Fruit fly (Drosophila melanogaster) whole organism, embryonic: Measurements from ENCODE around the gene ZnT77C.
A peak's percentile ranks its signal among the peaks of the same experiment; 100 is the strongest.

ENCODE experiments used
- Ada2b ChIP-seq: fragments of 200-800 bp; sonication (Bioruptor generic); IDR thresholded peaks from 2 replicates; pipeline ENCODE4 v1.3.6; 2022; ENCODE audit warnings: missing biosample characterization, missing genetic modification characterization
- Atf-2 ChIP-seq: fragments of 200-800 bp; sonication (Bioruptor generic); optimal IDR thresholded peaks from 2 replicates; lab custom pipeline; 2016; ENCODE audit warnings: missing biosample characterization, missing genetic modification characterization
- Atf6 ChIP-seq: fragments of 200-800 bp; sonication (Bioruptor generic); IDR thresholded peaks from 2 replicates; pipeline ENCODE4 v1.3.6; 2022; ENCODE audit warnings: missing biosample characterization, missing genetic modification characterization
- CG10274 ChIP-seq: fragments of 200-800 bp; sonication (Bioruptor generic); optimal IDR thresholded peaks from 3 replicates; lab custom pipeline; 2017; ENCODE audit warnings: missing biosample characterization, mild to moderate bottlenecking, missing genetic modification characterization
- CG10321 ChIP-seq: fragments of 200-800 bp; sonication (Bioruptor generic); IDR thresholded peaks from 2 replicates; pipeline ENCODE4 v1.3.6; 2022; ENCODE audit warnings: missing biosample characterization, missing genetic modification characterization
- CG11398 ChIP-seq: fragments of 200-800 bp; sonication (Bioruptor generic); optimal IDR thresholded peaks from 2 replicates; lab custom pipeline; 2016; ENCODE audit warnings: missing biosample characterization, missing genetic modification characterization
- CG12155 ChIP-seq: fragments of 200-800 bp; sonication (Bioruptor generic); optimal IDR thresholded peaks from 3 replicates; lab custom pipeline; 2016; ENCODE audit warnings: missing biosample characterization, missing genetic modification characterization
- CG15696 ChIP-seq: fragments of 200-800 bp; sonication (Bioruptor generic); optimal IDR thresholded peaks from 2 replicates; lab custom pipeline; 2019; ENCODE audit warnings: missing biosample characterization, mild to moderate bottlenecking, missing genetic modification characterization, moderate library complexity
- CG1602 ChIP-seq: fragments of 200-800 bp; sonication (Bioruptor generic); optimal IDR thresholded peaks from 3 replicates; lab custom pipeline; 2016; ENCODE audit warnings: missing biosample characterization, missing genetic modification characterization
- CG17802 ChIP-seq: fragments of 200-800 bp; sonication (Bioruptor generic); optimal IDR thresholded peaks from 2 replicates; lab custom pipeline; 2018; ENCODE audit warnings: missing biosample characterization, mild to moderate bottlenecking, missing genetic modification characterization, moderate library complexity
- CG2129 ChIP-seq: fragments of 200-800 bp; sonication (Bioruptor generic); IDR thresholded peaks from 2 replicates; pipeline ENCODE4 v1.3.6; 2022; ENCODE audit warnings: missing biosample characterization, missing genetic modification characterization; ENCODE audit not compliant: partially characterized antibody
- CG30020 ChIP-seq: fragments of 200-800 bp; optimal IDR thresholded peaks from 2 replicates; lab custom pipeline; 2019; ENCODE audit warnings: missing biosample characterization, mild to moderate bottlenecking, missing genetic modification characterization, moderate library complexity
- CG4820 ChIP-seq: fragments of 200-800 bp; sonication (Bioruptor generic); optimal IDR thresholded peaks from 3 replicates; lab custom pipeline; 2016; ENCODE audit warnings: missing biosample characterization, missing genetic modification characterization
- CG8944 ChIP-seq: fragments of 200-800 bp; sonication (Bioruptor generic); optimal IDR thresholded peaks from 3 replicates; lab custom pipeline; 2016; ENCODE audit warnings: missing biosample characterization, missing genetic modification characterization
- CG9609 ChIP-seq: fragments of 200-800 bp; sonication (Bioruptor generic); optimal IDR thresholded peaks from 3 replicates; lab custom pipeline; 2016; ENCODE audit warnings: missing biosample characterization, missing genetic modification characterization
- CoRest ChIP-seq: fragments of 200-800 bp; sonication (Bioruptor generic); optimal IDR thresholded peaks from 3 replicates; lab custom pipeline; 2018; ENCODE audit warnings: missing biosample characterization, mild to moderate bottlenecking, missing genetic modification characterization, moderate library complexity
- D19B ChIP-seq: fragments of 200-800 bp; sonication (Bioruptor generic); optimal IDR thresholded peaks from 2 replicates; lab custom pipeline; 2017; ENCODE audit warnings: missing biosample characterization, mild to moderate bottlenecking, missing genetic modification characterization
- Dip2 ChIP-seq: fragments of 200-800 bp; sonication (Bioruptor generic); IDR thresholded peaks from 2 replicates; pipeline ENCODE4 v1.3.6; 2022; ENCODE audit warnings: missing biosample characterization, missing genetic modification characterization
- Dll ChIP-seq: fragments of 200-800 bp; sonication (Bioruptor generic); IDR thresholded peaks from 4 replicates; pipeline ENCODE4 v1.3.6; 2022; ENCODE audit warnings: missing biosample characterization, missing genetic modification characterization; ENCODE audit not compliant: partially characterized antibody
- Dref ChIP-seq: fragments of 200-800 bp; sonication (Bioruptor generic); IDR thresholded peaks from 2 replicates; pipeline ENCODE4 v1.3.6; 2022; ENCODE audit warnings: missing biosample characterization, missing genetic modification characterization
- E2f2 ChIP-seq: fragments of 200-800 bp; sonication (Bioruptor generic); IDR thresholded peaks from 2 replicates; pipeline ENCODE4 v1.3.6; 2022; ENCODE audit warnings: missing biosample characterization, missing genetic modification characterization
- Hey ChIP-seq: fragments of 200-800 bp; sonication (Bioruptor generic); optimal IDR thresholded peaks from 3 replicates; lab custom pipeline; 2018; ENCODE audit warnings: missing biosample characterization, mild to moderate bottlenecking, missing genetic modification characterization
- Hsf ChIP-seq: fragments of 200-800 bp; sonication (Bioruptor generic); optimal IDR thresholded peaks from 3 replicates; lab custom pipeline; 2016; ENCODE audit warnings: missing biosample characterization, missing genetic modification characterization
- Med ChIP-seq: fragments of 200-800 bp; sonication (Bioruptor generic); peaks from one replicate; lab custom pipeline; 2016; ENCODE audit warnings: missing biosample characterization, missing genetic modification characterization, mild to moderate bottlenecking, inconsistent platforms, moderate library complexity
- Mrtf ChIP-seq: fragments of 200-800 bp; sonication (Bioruptor generic); IDR thresholded peaks from 3 replicates; pipeline ENCODE4 v1.3.6; 2022; ENCODE audit warnings: missing biosample characterization, missing genetic modification characterization
- Myb ChIP-seq: fragments of 200-800 bp; sonication (Bioruptor generic); optimal IDR thresholded peaks from 2 replicates; lab custom pipeline; 2016; ENCODE audit warnings: missing biosample characterization, missing genetic modification characterization
- Oaz ChIP-seq: fragments of 200-800 bp; sonication (Bioruptor generic); IDR thresholded peaks from 2 replicates; pipeline ENCODE4 v1.3.6; 2022; ENCODE audit warnings: missing biosample characterization, missing genetic modification characterization
- Six4 ChIP-seq: fragments of 200-800 bp; sonication (Bioruptor generic); optimal IDR thresholded peaks from 2 replicates; lab custom pipeline; 2016; ENCODE audit warnings: missing biosample characterization, missing genetic modification characterization
- Spps ChIP-seq: fragments of 200-800 bp; sonication (Bioruptor generic); optimal IDR thresholded peaks from 2 replicates; lab custom pipeline; 2018; ENCODE audit warnings: missing biosample characterization, mild to moderate bottlenecking, missing genetic modification characterization
- Sry-δ ChIP-seq: fragments of 200-800 bp; sonication (Bioruptor generic); optimal IDR thresholded peaks from 2 replicates; lab custom pipeline; 2016; ENCODE audit warnings: missing biosample characterization, missing genetic modification characterization
- Usf ChIP-seq: fragments of 200-800 bp; sonication (Bioruptor generic); optimal IDR thresholded peaks from 2 replicates; lab custom pipeline; 2017; ENCODE audit warnings: missing genotype, missing biosample characterization, missing genetic modification characterization
- Xbp1 ChIP-seq: fragments of 200-800 bp; sonication (Bioruptor generic); optimal IDR thresholded peaks from 3 replicates; lab custom pipeline; 2016; ENCODE audit warnings: missing biosample characterization, mild to moderate bottlenecking, missing genetic modification characterization
- ase ChIP-seq: fragments of 200-800 bp; sonication (Bioruptor generic); IDR thresholded peaks from 3 replicates; pipeline ENCODE4 v1.3.6; 2022; ENCODE audit warnings: missing biosample characterization, missing genetic modification characterization
- bab2 ChIP-seq: fragments of 200-800 bp; sonication (Bioruptor generic); optimal IDR thresholded peaks from 2 replicates; lab custom pipeline; 2016; ENCODE audit warnings: missing biosample characterization, missing genetic modification characterization
- br ChIP-seq: fragments of >200 bp; optimal IDR thresholded peaks from 2 replicates; lab custom pipeline; 2017
- cato ChIP-seq: fragments of 200-800 bp; sonication (Bioruptor generic); optimal IDR thresholded peaks from 2 replicates; lab custom pipeline; 2016; ENCODE audit warnings: missing biosample characterization, missing genetic modification characterization, borderline replicate concordance
- da ChIP-seq: fragments of 200-800 bp; sonication (Bioruptor generic); optimal IDR thresholded peaks from 2 replicates; lab custom pipeline; 2016; ENCODE audit warnings: missing biosample characterization, missing genetic modification characterization
- dmrt11E ChIP-seq: fragments of 200-800 bp; sonication (Bioruptor generic); optimal IDR thresholded peaks from 3 replicates; lab custom pipeline; 2018; ENCODE audit warnings: missing biosample characterization, mild to moderate bottlenecking, missing genetic modification characterization, moderate library complexity
- exex ChIP-seq: fragments of 200-800 bp; sonication (Bioruptor generic); optimal IDR thresholded peaks from 4 replicates; lab custom pipeline; 2018; ENCODE audit warnings: missing biosample characterization, mild to moderate bottlenecking, missing genetic modification characterization, moderate library complexity
- eyg ChIP-seq: fragments of 200-800 bp; sonication (Bioruptor generic); optimal IDR thresholded peaks from 3 replicates; lab custom pipeline; 2016; ENCODE audit warnings: missing biosample characterization, missing genetic modification characterization
- ftz-f1 ChIP-seq: fragments of 200-800 bp; sonication (Bioruptor generic); optimal IDR thresholded peaks from 2 replicates; lab custom pipeline; 2016; ENCODE audit warnings: missing biosample characterization, missing genetic modification characterization
- jigr1 ChIP-seq: fragments of 200-800 bp; sonication (Bioruptor generic); IDR thresholded peaks from 3 replicates; pipeline ENCODE4 v1.3.6; 2022; ENCODE audit warnings: missing biosample characterization, missing genetic modification characterization
- odd ChIP-seq: fragments of 200-800 bp; sonication (Bioruptor generic); optimal IDR thresholded peaks from 2 replicates; lab custom pipeline; 2017; ENCODE audit warnings: missing biosample characterization, mild to moderate bottlenecking, missing genetic modification characterization
- peb ChIP-seq: fragments of 200-800 bp; sonication (Bioruptor generic); IDR thresholded peaks from 2 replicates; pipeline ENCODE4 v1.3.6; 2022; ENCODE audit warnings: missing biosample characterization, missing genetic modification characterization
- psq ChIP-seq: fragments of 200-800 bp; sonication (Bioruptor generic); optimal IDR thresholded peaks from 2 replicates; lab custom pipeline; 2017; ENCODE audit warnings: missing biosample characterization, missing genetic modification characterization
- pzg ChIP-seq: fragments of 200-800 bp; sonication (Bioruptor generic); optimal IDR thresholded peaks from 3 replicates; lab custom pipeline; 2018; ENCODE audit warnings: missing biosample characterization, mild to moderate bottlenecking, missing genetic modification characterization, moderate library complexity
- schlank ChIP-seq: fragments of 200-800 bp; sonication (Bioruptor generic); optimal IDR thresholded peaks from 2 replicates; lab custom pipeline; 2018; ENCODE audit warnings: missing biosample characterization, mild to moderate bottlenecking, missing genetic modification characterization
- scrt ChIP-seq: fragments of 200-800 bp; sonication (Bioruptor generic); optimal IDR thresholded peaks from 2 replicates; lab custom pipeline; 2018; ENCODE audit warnings: missing biosample characterization, mild to moderate bottlenecking, missing genetic modification characterization, moderate library complexity
- ssp ChIP-seq: fragments of 200-800 bp; sonication (Bioruptor generic); IDR thresholded peaks from 2 replicates; pipeline ENCODE4 v1.3.6; 2022; ENCODE audit warnings: missing biosample characterization, missing genetic modification characterization
- tin ChIP-seq: fragments of 200-800 bp; sonication (Bioruptor generic); optimal IDR thresholded peaks from 3 replicates; lab custom pipeline; 2016; ENCODE audit warnings: missing biosample characterization, missing genetic modification characterization
- tup ChIP-seq: fragments of 200-800 bp; sonication (Bioruptor generic); optimal IDR thresholded peaks from 2 replicates; lab custom pipeline; 2016; ENCODE audit warnings: missing biosample characterization, mild to moderate bottlenecking, missing genetic modification characterization, moderate library complexity

ZnT77C gene

DNA sequence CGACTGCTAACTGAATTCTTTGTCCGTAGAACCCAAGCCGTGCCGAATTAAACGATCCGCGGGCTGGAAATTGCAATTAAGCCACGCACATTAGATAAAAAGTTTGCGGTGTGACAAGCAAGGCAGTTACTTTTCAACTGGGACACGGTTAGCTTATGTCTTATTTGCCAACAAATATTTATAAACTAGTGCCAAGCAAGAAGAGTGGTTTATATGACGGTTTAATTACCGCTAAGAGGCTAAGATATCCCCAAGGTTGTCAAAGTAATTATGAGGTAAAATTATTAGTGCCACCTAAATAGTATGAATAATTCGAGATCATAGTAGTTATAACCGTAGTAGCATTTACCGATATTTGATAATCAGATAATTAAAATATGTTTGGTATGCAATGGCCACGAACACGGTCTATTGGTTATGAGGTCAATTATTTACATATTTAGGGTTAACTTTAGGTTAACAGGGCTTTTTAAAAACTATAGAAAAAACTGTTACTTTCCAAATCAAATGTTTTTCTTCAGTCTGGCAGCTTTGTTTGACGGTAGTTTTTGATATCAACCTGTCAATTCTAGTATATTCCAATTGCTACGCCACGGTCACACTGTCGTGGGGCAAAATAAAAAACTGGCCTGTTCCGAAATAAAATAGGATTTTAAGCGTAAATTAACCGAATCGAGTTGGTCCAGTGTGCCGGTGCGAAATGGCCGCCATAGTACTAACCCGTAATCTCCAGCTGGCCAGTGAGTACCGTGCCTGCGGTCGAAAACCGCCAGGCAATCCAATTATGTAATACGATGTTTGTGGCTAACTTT lies at the start of gene ZnT77C (continued):
- no peak for TF ChIP-seq psq
- no peak for TF ChIP-seq D19B (GFP tag; lab: Kevin White, UChicago)
- no peak for TF ChIP-seq peb (GFP tag; lab: Robert Waterston, UW)
- TF ChIP-seq Dll (GFP tag; lab: Robert Waterston, UW) = 0 out of 4 replicates have a peak, but pooled peaks have one; percentile 14
- no peak for TF ChIP-seq br (lab: Kevin White, UChicago)
- no peak for TF ChIP-seq Dip2
- TF ChIP-seq ftz-f1 (GFP tag; lab: Kevin White, UChicago) = no peak
- no peak for TF ChIP-seq Hsf (GFP tag; lab: Kevin White, UChicago)
- no peak for TF ChIP-seq Oaz (GFP tag; lab: Robert Waterston, UW)
- peak; percentile 50 for TF ChIP-seq E2f2 (GFP tag; lab: Robert Waterston, UW)
- no peak for TF ChIP-seq dmrt11E (tag; lab: Kevin White, UChicago)
- TF ChIP-seq Hey = no peak
- TF ChIP-seq CG9609 (GFP tag; lab: Kevin White, UChicago) = no peak
- TF ChIP-seq CG1602 (GFP tag; lab: Kevin White, UChicago) = no peak
- peak; percentile 32 for TF ChIP-seq Med
- TF ChIP-seq Atf6 (GFP tag; lab: Robert Waterston, UW) = no peak
- no peak for TF ChIP-seq cato (GFP tag; lab: Kevin White, UChicago)
- no peak for TF ChIP-seq schlank (tag; lab: Kevin White, UChicago)
- no peak for TF ChIP-seq tin
- TF ChIP-seq odd (GFP tag; lab: Kevin White, UChicago) = no peak
- TF ChIP-seq Myb (GFP tag; lab: Kevin White, UChicago) = peak; percentile 98
- TF ChIP-seq Spps = no peak
- TF ChIP-seq Ada2b (GFP tag; lab: Robert Waterston, UW) = no peak
- no peak for TF ChIP-seq CG10321 (GFP tag; lab: Robert Waterston, UW)
- TF ChIP-seq CG4820 (GFP tag; lab: Kevin White, UChicago) = no peak
- no peak for TF ChIP-seq CG11398 (GFP tag; lab: Kevin White, UChicago)
- TF ChIP-seq jigr1 (GFP tag; lab: Robert Waterston, UW) = no peak
- TF ChIP-seq CG12155 (GFP tag; lab: Kevin White, UChicago) = no peak
- no peak for TF ChIP-seq ssp (GFP tag; lab: Robert Waterston, UW)
- peak; percentile 48 for TF ChIP-seq CoRest
- TF ChIP-seq Mrtf (GFP tag; lab: Robert Waterston, UW) = no peak
- TF ChIP-seq CG17802 = no peak
- TF ChIP-seq Atf-2 (GFP tag; lab: Kevin White, UChicago) = no peak
- TF ChIP-seq exex (tag; lab: Kevin White, UChicago) = no peak
- peak; percentile 4 for TF ChIP-seq CG30020 (tag; lab: Kevin White, UChicago)
- TF ChIP-seq da = no peak
- no peak for TF ChIP-seq Usf (GFP tag; lab: Kevin White, UChicago)
- TF ChIP-seq bab2 (GFP tag; lab: Kevin White, UChicago) = no peak
- no peak for TF ChIP-seq CG15696
- no peak for TF ChIP-seq Xbp1 (GFP tag; lab: Kevin White, UChicago)
- no peak for TF ChIP-seq scrt (GFP tag; lab: Kevin White, UChicago)
- no peak for TF ChIP-seq Six4 (GFP tag; lab: Kevin White, UChicago)
- TF ChIP-seq CG2129 (GFP tag; lab: Robert Waterston, UW) = no peak
- no peak; the same call in 1 of the 2 replicates for TF ChIP-seq Dref (GFP tag; lab: Robert Waterston, UW)
- TF ChIP-seq pzg (GFP tag; lab: Kevin White, UChicago) = peak; percentile 80
- TF ChIP-seq eyg (GFP tag; lab: Kevin White, UChicago) = no peak
- no peak for TF ChIP-seq CG10274 (GFP tag; lab: Kevin White, UChicago)
- no peak for TF ChIP-seq tup (GFP tag; lab: Kevin White, UChicago)
- no peak for TF ChIP-seq CG8944
- no peak for TF ChIP-seq ase
- peak; percentile 5 for TF ChIP-seq Sry-δ (GFP tag; lab: Kevin White, UChicago)
